Worm (Caenorhabditis elegans): Measurements from ENCODE around the gene clec-170.

The clec-170 gene

ce11 chrIV:1260474-1260873 lies 6.2 kb upstream of the clec-170 start (continued):
- no peak for TF ChIP-seq unc-130 (GFP tag; optimal IDR thresholded peaks at IDR 0.05)
- peak; percentile 71; the same call in 1 of the 2 replicates for TF ChIP-seq pbrm-1 (GFP tag; IDR thresholded peaks at IDR 0.05)
- no peak for TF ChIP-seq Y56A3A.18 (GFP tag; IDR thresholded peaks at IDR 0.05)
- no peak for TF ChIP-seq cebp-1 (GFP tag; IDR thresholded peaks at IDR 0.05)
- TF ChIP-seq cebp-1 (tag; optimal IDR thresholded peaks at IDR 0.05), result no peak
- no peak for TF ChIP-seq nhr-179 (tag; optimal IDR thresholded peaks at IDR 0.05)
- no peak for TF ChIP-seq egl-44 (GFP tag; IDR thresholded peaks at IDR 0.05)
- TF ChIP-seq sea-2 (GFP tag; IDR thresholded peaks at IDR 0.05), result no peak
- TF ChIP-seq B0019.2 (GFP tag; conservative IDR thresholded peaks at IDR 0.05), result no peak
- TF ChIP-seq nhr-120 (GFP tag; IDR thresholded peaks at IDR 0.05), result no peak
- no peak for TF ChIP-seq rec-8 (tag; optimal IDR thresholded peaks at IDR 0.05)
- TF ChIP-seq ceh-91 (GFP tag; IDR thresholded peaks at IDR 0.05), result no peak
- no peak for TF ChIP-seq nfya-2 (GFP tag; IDR thresholded peaks at IDR 0.05)
- no peak for TF ChIP-seq ama-1 (optimal IDR thresholded peaks at IDR 0.05)
- no peak for TF ChIP-seq ama-1 (GFP tag; optimal IDR thresholded peaks at IDR 0.05)
- TF ChIP-seq Y67H2A.10 (GFP tag; conservative IDR thresholded peaks at IDR 0.05), result no peak
- no peak; the same call in 1 of the 2 replicates for TF ChIP-seq rcor-1 (GFP tag; IDR thresholded peaks at IDR 0.05)
- no peak for TF ChIP-seq ccch-3 (GFP tag; optimal IDR thresholded peaks at IDR 0.05)

ce11 chrIV:1261024-1261423 lies 5.6 kb upstream of the clec-170 start, which contains the start of gene clec-169:
Gene clec-169 (plus strand): TSS chrIV:1261324.
- TF ChIP-seq B0261.1 (tag; optimal IDR thresholded peaks at IDR 0.05) (no peak), egl-18 (GFP tag; IDR thresholded peaks at IDR 0.05) (no peak)

- TF ChIP-seq C17E4.6 (GFP tag; IDR thresholded peaks at IDR 0.05) (no peak), F23B12.7 (tag; optimal IDR thresholded peaks at IDR 0.05; ENCODE audit: insufficient read depth) (no peak), cebp-1 (GFP tag; IDR thresholded peaks at IDR 0.05) (no peak), cebp-1 (tag; optimal IDR thresholded peaks at IDR 0.05) (no peak), ceh-58 (GFP tag; IDR thresholded peaks at IDR 0.05) (no peak), lir-1 (GFP tag; conservative IDR thresholded peaks at IDR 0.05) (no peak), dpl-1 (GFP tag; optimal IDR thresholded peaks at IDR 0.05) (no peak), zfh-2 (GFP tag; conservative IDR thresholded peaks at IDR 0.05) (no peak), pha-4 (tag; optimal IDR thresholded peaks at IDR 0.05) (no peak), F57C9.4 (tag; optimal IDR thresholded peaks at IDR 0.05) (no peak), ama-1 (optimal IDR thresholded peaks at IDR 0.05) (no peak), ama-1 (GFP tag; optimal IDR thresholded peaks at IDR 0.05) (no peak), lsl-1 (GFP tag; optimal IDR thresholded peaks at IDR 0.05) (no peak), ceh-79 (tag; optimal IDR thresholded peaks at IDR 0.05) (no peak), F10E7.11 (tag; optimal IDR thresholded peaks at IDR 0.05) (no peak), egl-44 (GFP tag; IDR thresholded peaks at IDR 0.05) (no peak), sea-2 (GFP tag; IDR thresholded peaks at IDR 0.05) (no peak)
Measured at ce11 chrIV:1261930-1262329, 4.7 kb upstream of the clec-170 start.

- no peak for TF ChIP-seq hmg-1.2 (GFP tag; IDR thresholded peaks at IDR 0.05)
- no peak for TF ChIP-seq Y53F4B.3 (GFP tag; IDR thresholded peaks at IDR 0.05)
- no peak for TF ChIP-seq athp-1 (tag; optimal IDR thresholded peaks at IDR 0.05)
- no peak for TF ChIP-seq nhr-27 (tag; optimal IDR thresholded peaks at IDR 0.05)
- TF ChIP-seq egrh-3 (GFP tag; IDR thresholded peaks at IDR 0.05), result no peak
- no peak for TF ChIP-seq dpl-1 (GFP tag; optimal IDR thresholded peaks at IDR 0.05)
- no peak for TF ChIP-seq hmg-20 (GFP tag; IDR thresholded peaks at IDR 0.05)
- TF ChIP-seq ccch-3 (GFP tag; optimal IDR thresholded peaks at IDR 0.05), result no peak
- no peak for TF ChIP-seq F33H1.4 (GFP tag; IDR thresholded peaks at IDR 0.05)
- no peak for TF ChIP-seq mxl-1 (tag; optimal IDR thresholded peaks at IDR 0.05)
- no peak for TF ChIP-seq attf-3 (GFP tag; conservative IDR thresholded peaks at IDR 0.05)
- TF ChIP-seq bed-2 (GFP tag; IDR thresholded peaks at IDR 0.05), result no peak
- TF ChIP-seq lin-35 (GFP tag; optimal IDR thresholded peaks at IDR 0.05), result no peak
- TF ChIP-seq sptf-2 (GFP tag; optimal IDR thresholded peaks at IDR 0.05), result no peak
Measured at ce11 chrIV:1264928-1265327, 1.7 kb upstream of the clec-170 start, which contains the start of gene F38A1.13. Gene F38A1.13 (plus strand): TSS chrIV:1265228.

Measured in whole organism, young adult.